Worm (Caenorhabditis elegans): Measurements from ENCODE around the gene fbxc-30.

DNA sequence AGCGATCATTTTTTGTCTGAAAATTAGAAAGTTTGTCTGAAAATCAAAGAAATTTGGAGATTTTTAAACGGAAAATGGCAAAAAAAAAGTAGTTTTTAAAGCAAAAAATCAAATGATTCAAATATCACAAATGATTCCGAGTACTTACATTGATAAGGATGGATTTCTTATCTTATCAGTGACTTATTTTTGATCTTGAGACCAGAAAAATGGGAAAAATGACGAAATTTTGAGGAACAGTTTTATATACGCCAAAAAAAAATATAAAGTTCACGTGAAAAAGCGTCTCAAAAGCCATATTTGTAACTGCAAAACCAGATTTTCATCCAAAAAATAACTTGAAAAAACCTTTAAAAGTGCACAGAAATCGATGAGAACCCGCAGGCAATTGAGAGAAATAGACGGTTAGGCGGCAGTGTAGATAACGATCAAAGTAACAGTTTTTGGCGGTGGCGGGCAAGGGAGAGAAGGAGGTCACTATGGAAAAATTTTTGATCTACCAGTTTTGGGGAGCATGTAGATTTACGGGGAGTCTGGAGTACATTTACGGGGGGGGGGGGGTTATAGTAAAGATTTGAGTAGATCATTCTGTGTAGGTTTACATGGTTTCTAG is 16.6 kb upstream of the fbxc-30 start, which contains the start of gene T07D3.9:
- no peak for TF ChIP-seq nhr-28 (tag; optimal IDR thresholded peaks at IDR 0.05)
- no peak for TF ChIP-seq nhr-237 (tag; optimal IDR thresholded peaks at IDR 0.05)
- TF ChIP-seq eor-1 (tag; optimal IDR thresholded peaks at IDR 0.05) = no peak
- no peak for TF ChIP-seq unc-62 (GFP tag; optimal IDR thresholded peaks at IDR 0.05)
- TF ChIP-seq nhr-11 (tag; optimal IDR thresholded peaks at IDR 0.05) = no peak
- TF ChIP-seq unc-39 (tag; optimal IDR thresholded peaks at IDR 0.05) = no peak

Measured in whole organism, L3 larva.